Worm (Caenorhabditis elegans): ENCODE data around the gene H40L08.3.

H40L08.3 gene

ce11 chrX:15053223-15053933 lies 22.5 kb downstream of the H40L08.3 start, which contains the start of gene H03G16.1:
TSS of gene H03G16.1 (plus strand) at chrX:15053883.
- no peak for TF ChIP-seq pha-4 (tag; optimal IDR thresholded peaks at IDR 0.05)
- no peak for TF ChIP-seq bed-3 (GFP tag; optimal IDR thresholded peaks at IDR 0.05)
- no peak for TF ChIP-seq lin-13 (tag; optimal IDR thresholded peaks at IDR 0.05)
- no peak for TF ChIP-seq lsy-2 (tag; optimal IDR thresholded peaks at IDR 0.05)
- no peak for TF ChIP-seq ces-1 (GFP tag; optimal IDR thresholded peaks at IDR 0.05)
- no peak for TF ChIP-seq M03D4.4 (tag; optimal IDR thresholded peaks at IDR 0.05)
- TF ChIP-seq mep-1 (tag; optimal IDR thresholded peaks at IDR 0.05): no peak

ce11 chrX:15052385-15052784 lies 23.5 kb downstream of the H40L08.3 start, which contains the start of gene H03G16.6:
TSS of gene H03G16.6 (plus strand) at chrX:15052685.
- TF ChIP-seq ces-1 (GFP tag; optimal IDR thresholded peaks at IDR 0.05): no peak
- TF ChIP-seq unc-62 (GFP tag; optimal IDR thresholded peaks at IDR 0.05): no peak
- TF ChIP-seq pha-4 (tag; optimal IDR thresholded peaks at IDR 0.05): no peak
- TF ChIP-seq ceh-43 (GFP tag; optimal IDR thresholded peaks at IDR 0.05): no peak
- TF ChIP-seq ztf-11 (tag; optimal IDR thresholded peaks at IDR 0.05): no peak
- no peak for TF ChIP-seq elt-3 (tag; optimal IDR thresholded peaks at IDR 0.05)
- no peak for TF ChIP-seq mls-2 (tag; optimal IDR thresholded peaks at IDR 0.05)
- TF ChIP-seq ceh-83 (GFP tag; optimal IDR thresholded peaks at IDR 0.05): no peak
- TF ChIP-seq sem-2 (GFP tag; optimal IDR thresholded peaks at IDR 0.05): no peak
- TF ChIP-seq elt-1 (tag; optimal IDR thresholded peaks at IDR 0.05; ENCODE audit: borderline replicate concordance, insufficient read depth): no peak

- TF ChIP-seq lin-13 (tag; optimal IDR thresholded peaks at IDR 0.05): no peak
These were observed 25.9 kb downstream of the H40L08.3 start for ce11 chrX:15050006-15050405.

- no peak for TF ChIP-seq ceh-83 (GFP tag; optimal IDR thresholded peaks at IDR 0.05)
- no peak for TF ChIP-seq unc-39 (tag; optimal IDR thresholded peaks at IDR 0.05)
- no peak for TF ChIP-seq blmp-1 (tag; optimal IDR thresholded peaks at IDR 0.05)
- TF ChIP-seq mls-2 (tag; optimal IDR thresholded peaks at IDR 0.05): no peak
- TF ChIP-seq snpc-4 (tag; optimal IDR thresholded peaks at IDR 0.05): no peak
- no peak for TF ChIP-seq nhr-237 (tag; optimal IDR thresholded peaks at IDR 0.05)
- no peak for TF ChIP-seq bed-3 (GFP tag; optimal IDR thresholded peaks at IDR 0.05)
- no peak for TF ChIP-seq sem-2 (GFP tag; optimal IDR thresholded peaks at IDR 0.05)
- TF ChIP-seq ztf-11 (tag; optimal IDR thresholded peaks at IDR 0.05): no peak
- TF ChIP-seq hlh-1 (tag; optimal IDR thresholded peaks at IDR 0.05): no peak
- no peak for TF ChIP-seq ces-1 (GFP tag; optimal IDR thresholded peaks at IDR 0.05)
- no peak for TF ChIP-seq lin-32 (GFP tag; optimal IDR thresholded peaks at IDR 0.05)
- TF ChIP-seq mab-5 (tag; optimal IDR thresholded peaks at IDR 0.05): no peak
- no peak for TF ChIP-seq unc-120 (tag; optimal IDR thresholded peaks at IDR 0.05; ENCODE audit: poor library complexity, severe bottlenecking)
- TF ChIP-seq cnd-1 (tag; optimal IDR thresholded peaks at IDR 0.05): no peak
- no peak for TF ChIP-seq ham-2 (GFP tag; optimal IDR thresholded peaks at IDR 0.05)
These were observed 28.4 kb downstream of the H40L08.3 start for ce11 chrX:15047541-15047940.

- no peak for TF ChIP-seq M03D4.4 (tag; optimal IDR thresholded peaks at IDR 0.05)
- no peak for TF ChIP-seq unc-120 (tag; optimal IDR thresholded peaks at IDR 0.05; ENCODE audit: poor library complexity, severe bottlenecking)
These were observed 30.5 kb downstream of the H40L08.3 start for ce11 chrX:15045401-15045800.

- TF ChIP-seq nhr-76 (tag; optimal IDR thresholded peaks at IDR 0.05): no peak
- TF ChIP-seq lin-32 (GFP tag; optimal IDR thresholded peaks at IDR 0.05): no peak
- TF ChIP-seq unc-39 (tag; optimal IDR thresholded peaks at IDR 0.05): no peak
- no peak for TF ChIP-seq blmp-1 (tag; optimal IDR thresholded peaks at IDR 0.05)
- TF ChIP-seq nhr-12 (tag; optimal IDR thresholded peaks at IDR 0.05): no peak
- no peak for TF ChIP-seq unc-62 (GFP tag; optimal IDR thresholded peaks at IDR 0.05)
- TF ChIP-seq nhr-237 (tag; optimal IDR thresholded peaks at IDR 0.05): no peak
- no peak for TF ChIP-seq snpc-4 (tag; optimal IDR thresholded peaks at IDR 0.05)
- no peak for TF ChIP-seq elt-3 (tag; optimal IDR thresholded peaks at IDR 0.05)
- TF ChIP-seq ceh-43 (GFP tag; optimal IDR thresholded peaks at IDR 0.05): no peak
- TF ChIP-seq sptf-1 (tag; optimal IDR thresholded peaks at IDR 0.05): no peak
- no peak for TF ChIP-seq ceh-83 (GFP tag; optimal IDR thresholded peaks at IDR 0.05)
- TF ChIP-seq elt-1 (tag; optimal IDR thresholded peaks at IDR 0.05; ENCODE audit: borderline replicate concordance, insufficient read depth): no peak
- no peak for TF ChIP-seq mab-5 (tag; optimal IDR thresholded peaks at IDR 0.05)
- no peak for TF ChIP-seq nhr-28 (tag; optimal IDR thresholded peaks at IDR 0.05)
- no peak for TF ChIP-seq flh-1 (GFP tag; optimal IDR thresholded peaks at IDR 0.05)
- TF ChIP-seq M03D4.4 (tag; optimal IDR thresholded peaks at IDR 0.05): no peak
- TF ChIP-seq lsy-2 (tag; optimal IDR thresholded peaks at IDR 0.05): no peak
- TF ChIP-seq ham-2 (GFP tag; optimal IDR thresholded peaks at IDR 0.05): no peak
These were observed 33.3 kb downstream of the H40L08.3 start for ce11 chrX:15042549-15042948.

Data from whole organism, mixed stage, embryonic.